Fruit fly (Drosophila melanogaster) whole organism, embryonic: ENCODE measurements around the gene Trf4-1.
A peak's percentile ranks its signal among the peaks of the same experiment; 100 is the strongest.

Experiments
- Atf3 ChIP-seq: fragments of 200-800 bp; sonication (Bioruptor generic); optimal IDR thresholded peaks from 3 replicates; lab custom pipeline; 2016; ENCODE audit warnings: missing biosample characterization, missing genetic modification characterization
- CG10654 ChIP-seq: fragments of 200-800 bp; sonication (Bioruptor generic); optimal IDR thresholded peaks from 2 replicates; lab custom pipeline; 2016; ENCODE audit warnings: missing biosample characterization, missing genetic modification characterization
- CG10959 ChIP-seq: fragments of 200-800 bp; sonication (Bioruptor generic); IDR thresholded peaks from 2 replicates; pipeline ENCODE4 v1.3.6; 2022; ENCODE audit warnings: missing biosample characterization, missing genetic modification characterization
- CG11723 ChIP-seq: fragments of 200-800 bp; sonication (Bioruptor generic); optimal IDR thresholded peaks from 2 replicates; lab custom pipeline; 2017; ENCODE audit warnings: missing biosample characterization, mild to moderate bottlenecking, missing genetic modification characterization
- CG15011 ChIP-seq: fragments of 200-800 bp; sonication (Bioruptor generic); optimal IDR thresholded peaks from 3 replicates; lab custom pipeline; 2018; ENCODE audit warnings: missing biosample characterization, mild to moderate bottlenecking, missing genetic modification characterization
- CG15696 ChIP-seq: fragments of 200-800 bp; sonication (Bioruptor generic); optimal IDR thresholded peaks from 2 replicates; lab custom pipeline; 2019; ENCODE audit warnings: missing biosample characterization, mild to moderate bottlenecking, missing genetic modification characterization, moderate library complexity
- CG17612 ChIP-seq: fragments of 200-800 bp; sonication (Bioruptor generic); IDR thresholded peaks from 2 replicates; pipeline ENCODE4 v1.3.6; 2022; ENCODE audit warnings: missing biosample characterization, missing genetic modification characterization
- CG2889 ChIP-seq: fragments of 200-800 bp; sonication (Bioruptor generic); IDR thresholded peaks from 3 replicates; pipeline ENCODE4 v1.3.6; 2022; ENCODE audit warnings: missing biosample characterization, missing genetic modification characterization
- CG30403 ChIP-seq: fragments of 200-800 bp; sonication (Bioruptor generic); optimal IDR thresholded peaks from 3 replicates; lab custom pipeline; 2016; ENCODE audit warnings: missing biosample characterization, missing genetic modification characterization
- CG4730 ChIP-seq: fragments of 200-800 bp; sonication (Bioruptor generic); IDR thresholded peaks from 2 replicates; pipeline ENCODE4 v1.3.6; 2022; ENCODE audit warnings: missing biosample characterization, missing genetic modification characterization
- CG5245 ChIP-seq: fragments of 200-800 bp; sonication (Bioruptor generic); optimal IDR thresholded peaks from 3 replicates; lab custom pipeline; 2016; ENCODE audit warnings: missing biosample characterization, missing genetic modification characterization
- CG5953 ChIP-seq: fragments of 200-800 bp; sonication (Bioruptor generic); IDR thresholded peaks from 2 replicates; pipeline ENCODE4 v1.3.6; 2022; ENCODE audit warnings: missing biosample characterization, missing genetic modification characterization
- CG6683 ChIP-seq: fragments of 200-800 bp; sonication (Bioruptor generic); optimal IDR thresholded peaks from 2 replicates; lab custom pipeline; 2017; ENCODE audit warnings: missing biosample characterization, mild to moderate bottlenecking, missing genetic modification characterization, missing genetic modification reagents
- CG8281 ChIP-seq: fragments of 200-800 bp; sonication (Bioruptor generic); optimal IDR thresholded peaks from 2 replicates; lab custom pipeline; 2018; ENCODE audit warnings: missing biosample characterization, mild to moderate bottlenecking, missing genetic modification characterization, moderate library complexity
- CG8944 ChIP-seq: fragments of 200-800 bp; sonication (Bioruptor generic); optimal IDR thresholded peaks from 3 replicates; lab custom pipeline; 2016; ENCODE audit warnings: missing biosample characterization, missing genetic modification characterization
- CG9797 ChIP-seq: fragments of 200-800 bp; sonication (Bioruptor generic); optimal IDR thresholded peaks from 3 replicates; lab custom pipeline; 2018; ENCODE audit warnings: missing biosample characterization, mild to moderate bottlenecking, missing genetic modification characterization
- CkIIα-i1 ChIP-seq: fragments of 200-800 bp; sonication (Bioruptor generic); IDR thresholded peaks from 2 replicates; pipeline ENCODE4 v1.3.6; 2022; ENCODE audit warnings: missing biosample characterization, missing genetic modification characterization
- D19A ChIP-seq: fragments of 200-800 bp; optimal IDR thresholded peaks from 3 replicates; lab custom pipeline; 2019; ENCODE audit warnings: missing biosample characterization, mild to moderate bottlenecking, missing genetic modification characterization, moderate library complexity
- Dfd ChIP-seq, 2 experiments: fragments of >200 bp; optimal IDR thresholded peaks; 2 replicates each; lab custom pipeline; 2017; ENCODE audit warnings: missing biosample characterization in 2 of 2, missing genetic modification characterization in 2 of 2
- Dll ChIP-seq: fragments of 200-800 bp; sonication (Bioruptor generic); IDR thresholded peaks from 4 replicates; pipeline ENCODE4 v1.3.6; 2022; ENCODE audit warnings: missing biosample characterization, missing genetic modification characterization; ENCODE audit not compliant: partially characterized antibody
- Eip74EF ChIP-seq, 2 experiments: fragments of 200-800 bp in 1 of 2; fragments of >200 bp in 1 of 2; sonication (Bioruptor generic) in 1 of 2; optimal IDR thresholded peaks; 2 replicates each; lab custom pipeline; 2017 to 2019; ENCODE audit warnings: missing biosample characterization in 2 of 2, missing genetic modification characterization in 2 of 2, mild to moderate bottlenecking in 1 of 2, moderate library complexity in 1 of 2
- Ets65A ChIP-seq: fragments of 200-800 bp; sonication (Bioruptor generic); peaks from one replicate; lab custom pipeline; 2016; ENCODE audit warnings: missing biosample characterization, missing genetic modification characterization
- Hsf ChIP-seq: fragments of 200-800 bp; sonication (Bioruptor generic); optimal IDR thresholded peaks from 3 replicates; lab custom pipeline; 2016; ENCODE audit warnings: missing biosample characterization, missing genetic modification characterization
- Optix ChIP-seq: fragments of 200-800 bp; sonication (Bioruptor generic); IDR thresholded peaks from 3 replicates; pipeline ENCODE4 v1.3.6; 2022; ENCODE audit warnings: missing biosample characterization, missing genetic modification characterization
- Pdp1 ChIP-seq, 2 experiments: fragments of 200-800 bp; sonication (Bioruptor generic); optimal IDR thresholded peaks; 3 replicates each; lab custom pipeline; 2016; ENCODE audit warnings: missing biosample characterization in 2 of 2, missing genetic modification characterization in 2 of 2, mild to moderate bottlenecking in 1 of 2, moderate library complexity in 1 of 2
- Rfx ChIP-seq: fragments of 200-800 bp; sonication (Bioruptor generic); IDR thresholded peaks from 2 replicates; pipeline ENCODE4 v1.3.6; 2022; ENCODE audit warnings: missing biosample characterization, missing genetic modification characterization
- Sry-δ ChIP-seq: fragments of 200-800 bp; sonication (Bioruptor generic); optimal IDR thresholded peaks from 2 replicates; lab custom pipeline; 2016; ENCODE audit warnings: missing biosample characterization, missing genetic modification characterization
- Vsx1 ChIP-seq: fragments of 200-800 bp; sonication (Bioruptor generic); optimal IDR thresholded peaks from 2 replicates; lab custom pipeline; 2017; ENCODE audit warnings: missing biosample characterization, mild to moderate bottlenecking, missing genetic modification characterization, missing genetic modification reagents
- bowl ChIP-seq: fragments of 200-800 bp; sonication (Bioruptor generic); IDR thresholded peaks from 2 replicates; pipeline ENCODE4 v1.3.6; 2022; ENCODE audit warnings: missing biosample characterization, missing genetic modification characterization
- cato ChIP-seq: fragments of 200-800 bp; sonication (Bioruptor generic); optimal IDR thresholded peaks from 2 replicates; lab custom pipeline; 2016; ENCODE audit warnings: missing biosample characterization, missing genetic modification characterization, borderline replicate concordance
- dm ChIP-seq: fragments of 200-800 bp; sonication (Bioruptor generic); optimal IDR thresholded peaks from 3 replicates; lab custom pipeline; 2016; ENCODE audit warnings: missing biosample characterization, missing genetic modification characterization
- fd64A ChIP-seq: fragments of 200-800 bp; sonication (Bioruptor generic); optimal IDR thresholded peaks from 3 replicates; lab custom pipeline; 2018; ENCODE audit warnings: missing biosample characterization, mild to moderate bottlenecking, missing genetic modification characterization
- gem ChIP-seq: fragments of 200-800 bp; sonication (Bioruptor generic); optimal IDR thresholded peaks from 2 replicates; lab custom pipeline; 2019; ENCODE audit warnings: missing biosample characterization, mild to moderate bottlenecking, missing genetic modification characterization, moderate library complexity
- grau ChIP-seq: fragments of 200-800 bp; optimal IDR thresholded peaks from 3 replicates; lab custom pipeline; 2019; ENCODE audit warnings: missing biosample characterization, mild to moderate bottlenecking, missing genetic modification characterization, moderate library complexity
- grn ChIP-seq: fragments of 200-800 bp; sonication (Bioruptor generic); optimal IDR thresholded peaks from 3 replicates; lab custom pipeline; 2017; ENCODE audit warnings: missing biosample characterization, missing genetic modification characterization
- insv ChIP-seq, 2 experiments: fragments of 200-800 bp; sonication (Bioruptor generic); optimal IDR thresholded peaks; 3 replicates each; lab custom pipeline; 2016 to 2018; ENCODE audit warnings: missing biosample characterization in 2 of 2, missing genetic modification characterization in 2 of 2
- kah ChIP-seq: fragments of 200-800 bp; sonication (Bioruptor generic); optimal IDR thresholded peaks from 2 replicates; lab custom pipeline; 2018; ENCODE audit warnings: missing biosample characterization, mild to moderate bottlenecking, missing genetic modification characterization
- lilli ChIP-seq: fragments of 200-800 bp; sonication (Bioruptor generic); optimal IDR thresholded peaks from 3 replicates; lab custom pipeline; 2016; ENCODE audit warnings: missing biosample characterization, missing genetic modification characterization
- lov ChIP-seq, 2 experiments: fragments of 200-800 bp in 1 of 2; fragments of >200 bp in 1 of 2; sonication (Bioruptor generic) in 1 of 2; IDR thresholded peaks in 1 of 2; optimal IDR thresholded peaks in 1 of 2; 2 replicates in 1 of 2; 3 replicates in 1 of 2; pipeline versions ENCODE4 v1.3.6 to Lab custom; 2017 to 2022; ENCODE audit warnings: missing biosample characterization in 1 of 2, missing genetic modification characterization in 1 of 2
- nerfin-2 ChIP-seq: fragments of 200-800 bp; sonication (Bioruptor generic); IDR thresholded peaks from 2 replicates; pipeline ENCODE4 v1.3.6; 2022; ENCODE audit warnings: missing biosample characterization, missing genetic modification characterization; ENCODE audit not compliant: partially characterized antibody
- phol ChIP-seq: fragments of 200-800 bp; sonication (Bioruptor generic); optimal IDR thresholded peaks from 3 replicates; lab custom pipeline; 2018; ENCODE audit warnings: missing biosample characterization, mild to moderate bottlenecking, missing genetic modification characterization, moderate library complexity
- salm ChIP-seq: fragments of 200-800 bp; sonication (Bioruptor generic); optimal IDR thresholded peaks from 2 replicates; lab custom pipeline; 2018; ENCODE audit warnings: missing biosample characterization, mild to moderate bottlenecking, missing genetic modification characterization
- schlank ChIP-seq: fragments of 200-800 bp; sonication (Bioruptor generic); optimal IDR thresholded peaks from 2 replicates; lab custom pipeline; 2018; ENCODE audit warnings: missing biosample characterization, mild to moderate bottlenecking, missing genetic modification characterization
- sisA ChIP-seq: fragments of 200-800 bp; sonication (Bioruptor generic); IDR thresholded peaks from 2 replicates; pipeline ENCODE4 v1.3.6; 2022; ENCODE audit warnings: missing biosample characterization, missing genetic modification characterization
- tgo ChIP-seq: fragments of 200-800 bp; sonication (Bioruptor generic); IDR thresholded peaks from 3 replicates; pipeline ENCODE4 v1.3.6; 2022; ENCODE audit warnings: missing biosample characterization, missing genetic modification characterization
- ttk ChIP-seq: fragments of 200-800 bp; sonication (Bioruptor generic); IDR thresholded peaks from 2 replicates; pipeline ENCODE4 v2.1.2; 2022; ENCODE audit warnings: missing biosample characterization, missing genetic modification characterization
- unc-4 ChIP-seq: fragments of 200-800 bp; sonication (Bioruptor generic); IDR thresholded peaks from 2 replicates; pipeline ENCODE4 v1.3.6; 2022; ENCODE audit warnings: missing biosample characterization, missing genetic modification characterization; ENCODE audit not compliant: partially characterized antibody
- vnd ChIP-seq: fragments of 200-800 bp; sonication (Bioruptor generic); IDR thresholded peaks from 3 replicates; pipeline ENCODE4 v1.3.6; 2022; ENCODE audit warnings: missing biosample characterization, missing genetic modification characterization; ENCODE audit not compliant: partially characterized antibody
- wek ChIP-seq: fragments of 200-800 bp; sonication (Bioruptor generic); optimal IDR thresholded peaks from 3 replicates; lab custom pipeline; 2018; ENCODE audit warnings: missing biosample characterization, mild to moderate bottlenecking, missing genetic modification characterization, moderate library complexity

The Trf4-1 gene

DNA sequence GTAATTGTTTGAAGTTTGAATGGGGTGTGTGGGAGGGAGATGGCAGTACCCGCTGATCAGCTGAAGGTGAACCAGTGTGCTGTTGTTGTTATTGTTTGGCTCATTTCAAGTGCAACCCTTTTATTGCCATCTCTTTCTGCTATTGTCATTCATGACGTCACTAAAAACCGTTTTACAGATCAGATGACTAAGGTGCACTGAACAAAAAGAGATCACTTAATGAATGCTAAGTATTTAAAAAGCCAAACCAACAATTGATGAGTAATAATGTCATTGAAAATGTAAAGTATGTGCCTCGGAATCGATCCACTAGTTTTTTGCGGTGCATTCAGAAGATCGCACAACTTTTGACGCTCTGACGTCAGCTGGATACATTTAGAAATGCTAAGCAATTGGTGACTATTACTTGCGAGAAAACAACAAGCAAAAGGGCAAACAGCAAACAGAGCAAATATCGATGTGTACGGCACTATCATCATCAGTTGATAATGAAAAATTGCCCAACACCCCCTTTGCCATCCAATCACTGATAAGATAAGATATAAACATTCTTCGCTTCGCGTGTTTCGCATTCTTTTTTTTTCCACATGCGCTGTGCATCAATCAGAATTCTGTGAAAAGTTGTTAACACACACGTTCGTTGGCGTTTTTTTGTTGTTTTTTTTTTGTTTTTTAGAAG, 14.7 kb downstream of the Trf4-1 start (continued):
- no peak for TF ChIP-seq vnd (GFP tag; lab: Robert Waterston, UW)
- no peak for TF ChIP-seq CG17612 (GFP tag; lab: Robert Waterston, UW)
- no peak for TF ChIP-seq nerfin-2 (GFP tag; lab: Robert Waterston, UW)
- peak; percentile 20 for TF ChIP-seq CG30403 (GFP tag; lab: Kevin White, UChicago)
- TF ChIP-seq dm (GFP tag; lab: Kevin White, UChicago): no peak
- no peak for TF ChIP-seq CG10959 (GFP tag; lab: Robert Waterston, UW)
- no peak for TF ChIP-seq sisA
- no peak for TF ChIP-seq CG4730 (GFP tag; lab: Robert Waterston, UW)
- no peak for TF ChIP-seq lov (optimal IDR thresholded peaks at IDR 0.05; lab: Kevin White, UChicago)
- no peak for TF ChIP-seq lov (GFP tag; IDR thresholded peaks at IDR 0.05; lab: Robert Waterston, UW)
- TF ChIP-seq salm (tag; lab: Kevin White, UChicago): no peak
- TF ChIP-seq Atf3 (GFP tag; lab: Kevin White, UChicago): peak; percentile 45
- TF ChIP-seq bowl: peak; percentile 18; the same call in 1 of the 2 replicates
- no peak for TF ChIP-seq CG15696 (tag; lab: Kevin White, UChicago)
- TF ChIP-seq gem (tag; lab: Kevin White, UChicago): peak; percentile 49
- TF ChIP-seq phol (tag; lab: Kevin White, UChicago): peak; percentile 4
- TF ChIP-seq lilli (GFP tag; lab: Kevin White, UChicago): peak; percentile 19
- TF ChIP-seq CG5245 (GFP tag; lab: Kevin White, UChicago): no peak
- no peak for TF ChIP-seq Sry-δ (GFP tag; lab: Kevin White, UChicago)
- no peak for TF ChIP-seq cato
- TF ChIP-seq Pdp1 (GFP tag; optimal IDR thresholded peaks at IDR 0.05; lab: Kevin White, UChicago): peak in 1 of 2 experiments; percentile 13
- TF ChIP-seq Dll: no peak
- no peak for TF ChIP-seq Eip74EF (GFP tag; optimal IDR thresholded peaks at IDR 0.05; lab: Kevin White, UChicago)
- no peak for TF ChIP-seq CG8281 (tag; lab: Kevin White, UChicago)
- peak; percentile 62 for TF ChIP-seq Ets65A (GFP tag; lab: Kevin White, UChicago)
- no peak for TF ChIP-seq ttk (GFP tag; lab: Robert Waterston, UW)
- TF ChIP-seq fd64A (GFP tag; lab: Kevin White, UChicago): no peak
- no peak for TF ChIP-seq wek (GFP tag; lab: Kevin White, UChicago)
- no peak for TF ChIP-seq CkIIα-i1
- no peak for TF ChIP-seq Vsx1 (GFP tag; lab: Kevin White, UChicago)
- TF ChIP-seq CG9797 (GFP tag; lab: Kevin White, UChicago): no peak
- peak; percentile 12 for TF ChIP-seq grn
- TF ChIP-seq CG5953 (GFP tag; lab: Robert Waterston, UW): no peak
- no peak for TF ChIP-seq Dfd (GFP tag; optimal IDR thresholded peaks at IDR 0.05; lab: Kevin White, UChicago)
- no peak for TF ChIP-seq CG15011
- no peak for TF ChIP-seq CG10654 (GFP tag; lab: Kevin White, UChicago)
- no peak for TF ChIP-seq unc-4 (GFP tag; lab: Robert Waterston, UW)
- TF ChIP-seq CG11723: no peak
- TF ChIP-seq tgo: no peak; the same call in 2 of the 3 replicates
- no peak for TF ChIP-seq Optix (GFP tag; lab: Robert Waterston, UW)
- peak; percentile 52 for TF ChIP-seq grau (tag; lab: Kevin White, UChicago)
- TF ChIP-seq Rfx (GFP tag; lab: Robert Waterston, UW): peak; percentile 68
- TF ChIP-seq D19A: peak; percentile 4
- no peak for TF ChIP-seq CG6683 (GFP tag; lab: Kevin White, UChicago)
- peak; percentile 6 for TF ChIP-seq CG8944 (GFP tag; lab: Kevin White, UChicago)
- TF ChIP-seq insv (GFP tag; optimal IDR thresholded peaks at IDR 0.05; lab: Kevin White, UChicago): no peak
- no peak for TF ChIP-seq CG2889
- TF ChIP-seq kah: no peak
- TF ChIP-seq Hsf (GFP tag; lab: Kevin White, UChicago): peak; percentile 28
- no peak for TF ChIP-seq schlank (tag; lab: Kevin White, UChicago)
